Worm (Caenorhabditis elegans) whole organism, L3 larva: ENCODE measurements around the gene C39B10.4.

Experiments
- ZK546.5 ChIP-seq: sonication (generic microtip); optimal IDR thresholded peaks from 2 replicates; lab custom pipeline; 2017; ENCODE audit warnings: missing biosample characterization, missing genetic modification characterization
- ama-1 ChIP-seq: fragments of 150-350 bp; optimal IDR thresholded peaks from 2 replicates; lab custom pipeline; 2018
- ceh-28 ChIP-seq: fragments of 150-350 bp; optimal IDR thresholded peaks from 2 replicates; lab custom pipeline; 2014; ENCODE audit warnings: missing biosample characterization, missing genetic modification reagents, missing genetic modification characterization
- ceh-82 ChIP-seq: fragments of 150-350 bp; optimal IDR thresholded peaks from 2 replicates; lab custom pipeline; 2014; ENCODE audit warnings: missing biosample characterization, missing genetic modification characterization
- daf-12 ChIP-seq: fragments of 150-350 bp; optimal IDR thresholded peaks from 2 replicates; lab custom pipeline; 2014; ENCODE audit warnings: missing biosample characterization, missing genetic modification reagents, missing genetic modification characterization
- egl-5 ChIP-seq: fragments of 150-350 bp; optimal IDR thresholded peaks from 2 replicates; lab custom pipeline; 2017; ENCODE audit warnings: missing biosample characterization, missing genetic modification reagents, missing genetic modification characterization, inconsistent platforms
- elt-1 ChIP-seq: fragments of 150-350 bp; optimal IDR thresholded peaks from 2 replicates; lab custom pipeline; 2014; ENCODE audit warnings: missing biosample characterization, missing genetic modification characterization
- elt-2 ChIP-seq: sonication (generic microtip); optimal IDR thresholded peaks from 2 replicates; lab custom pipeline; 2016; ENCODE audit warnings: missing genetic modification reagents, mild to moderate bottlenecking, missing genetic modification characterization, missing compliant biosample characterization
- nhr-237 ChIP-seq: fragments of 150-350 bp; optimal IDR thresholded peaks from 2 replicates; lab custom pipeline; 2014; ENCODE audit warnings: missing biosample characterization, missing genetic modification characterization
- pha-4 ChIP-seq: fragments of 150-350 bp; optimal IDR thresholded peaks from 2 replicates; lab custom pipeline; 2014; ENCODE audit warnings: missing biosample characterization, missing genetic modification reagents, missing genetic modification characterization
- sea-2 ChIP-seq: fragments of 150-350 bp; sonication (generic microtip); optimal IDR thresholded peaks from 4 replicates; lab custom pipeline; 2014; ENCODE audit warnings: missing biosample characterization, missing genetic modification reagents, missing genetic modification characterization
- snpc-4 ChIP-seq: fragments of 150-350 bp; optimal IDR thresholded peaks from 2 replicates; lab custom pipeline; 2014; ENCODE audit warnings: missing biosample characterization, missing genetic modification characterization
- unc-62 ChIP-seq: fragments of 150-350 bp; sonication (generic microtip); optimal IDR thresholded peaks from 4 replicates; lab custom pipeline; 2014; ENCODE audit warnings: missing biosample characterization, missing genetic modification reagents, missing genetic modification characterization

ce11 chrX:10477172-10477985 is 32.6 kb downstream of the C39B10.4 start:
- TF ChIP-seq ZK546.5 (tag; lab: Kevin White, UChicago) = no peak
- no peak for TF ChIP-seq elt-2 (tag; lab: Kevin White, UChicago)
- TF ChIP-seq ceh-28 = no peak
- TF ChIP-seq pha-4 (tag; lab: Kevin White, UChicago) = peak; percentile 65
- TF ChIP-seq daf-12 (tag; lab: Kevin White, UChicago) = no peak
- no peak for TF ChIP-seq snpc-4
- no peak for TF ChIP-seq elt-1 (tag; lab: Kevin White, UChicago)
- no peak for TF ChIP-seq sea-2 (GFP tag; lab: Kevin White, UChicago)
- TF ChIP-seq egl-5 = no peak
- no peak for TF ChIP-seq ama-1 (lab: Kevin White, UChicago)
- TF ChIP-seq ceh-82 (tag; lab: Kevin White, UChicago) = no peak
- TF ChIP-seq nhr-237 = no peak
- TF ChIP-seq unc-62 = no peak
